Fruit fly (Drosophila melanogaster): ENCODE measurements around the gene mxt.

DNA sequence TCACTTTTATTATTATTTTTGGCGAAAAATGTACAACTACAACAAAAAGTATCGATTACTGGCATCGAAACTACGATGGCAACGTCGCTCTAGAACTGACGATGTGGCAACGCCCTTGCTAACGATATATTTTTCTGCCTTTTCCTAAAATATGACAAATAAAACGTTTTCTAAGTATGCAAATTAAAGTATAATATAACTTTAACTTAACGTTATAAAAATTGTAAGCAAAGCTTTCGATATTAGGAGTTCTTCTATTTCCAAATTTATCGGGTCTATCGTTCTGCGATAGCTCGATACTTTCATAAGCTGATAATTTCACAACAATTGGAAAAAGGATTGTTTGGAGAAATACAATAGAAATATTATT, 35.9 kb upstream of the mxt start, which contains the start of the genes Cf2 and CG3008:
- TF ChIP-seq ovo (GFP tag; optimal IDR thresholded peaks at IDR 0.05) (no peak), CG12768 (GFP tag; optimal IDR thresholded peaks at IDR 0.05) (no peak), CG7101 (tag; optimal IDR thresholded peaks at IDR 0.05) (no peak), Clk (GFP tag; optimal IDR thresholded peaks at IDR 0.05) (no peak), pad (GFP tag; optimal IDR thresholded peaks at IDR 0.05) (no peak), CG11617 (GFP tag; optimal IDR thresholded peaks at IDR 0.05) (no peak), bab1 (GFP tag; optimal IDR thresholded peaks at IDR 0.05) (no peak), kay (GFP tag; ENCODE audit: borderline replicate concordance) (no peak), CG1620 (GFP tag; optimal IDR thresholded peaks at IDR 0.05) (no peak), toe (GFP tag; optimal IDR thresholded peaks at IDR 0.05) (no peak), Crg-1 (GFP tag; optimal IDR thresholded peaks at IDR 0.05) (no peak)

All from whole organism, adult.